Fruit fly (Drosophila melanogaster): ENCODE measurements around the gene kri.

kri gene

dm6 chr3L:5810633-5811341 is at the start of gene kri, which contains the start of gene S6k:
kri (plus strand) TSS chr3L:5810973.
S6k (minus strand) TSS chr3L:5810931.
- TF ChIP-seq Myc (optimal IDR thresholded peaks at IDR 0.05) (no peak), h (optimal IDR thresholded peaks at IDR 0.05) (no peak), Sin3A (optimal IDR thresholded peaks at IDR 0.05) (no peak), ttk (optimal IDR thresholded peaks at IDR 0.05) (no peak), insv (optimal IDR thresholded peaks at IDR 0.05) (no peak), psq (optimal IDR thresholded peaks at IDR 0.05) (no peak)

dm6 chr3L:5764922-5765843 is 45.6 kb upstream of the kri start, which contains the start of gene CG10576:
CG10576 (minus strand) TSS chr3L:5765702.
- TF ChIP-seq Sin3A (optimal IDR thresholded peaks at IDR 0.05) = no peak
- TF ChIP-seq psq (optimal IDR thresholded peaks at IDR 0.05) = no peak
- TF ChIP-seq Myc (optimal IDR thresholded peaks at IDR 0.05) = no peak
- TF ChIP-seq insv (optimal IDR thresholded peaks at IDR 0.05) = no peak
- no peak for TF ChIP-seq h (optimal IDR thresholded peaks at IDR 0.05)
- TF ChIP-seq ttk (optimal IDR thresholded peaks at IDR 0.05) = no peak

- no peak for TF ChIP-seq ttk (optimal IDR thresholded peaks at IDR 0.05)
These were observed 45.0 kb upstream of the kri start, which contains the start of gene Txl for dm6 chr3L:5765844-5766200. Txl (plus strand) TSS chr3L:5765846.

DNA sequence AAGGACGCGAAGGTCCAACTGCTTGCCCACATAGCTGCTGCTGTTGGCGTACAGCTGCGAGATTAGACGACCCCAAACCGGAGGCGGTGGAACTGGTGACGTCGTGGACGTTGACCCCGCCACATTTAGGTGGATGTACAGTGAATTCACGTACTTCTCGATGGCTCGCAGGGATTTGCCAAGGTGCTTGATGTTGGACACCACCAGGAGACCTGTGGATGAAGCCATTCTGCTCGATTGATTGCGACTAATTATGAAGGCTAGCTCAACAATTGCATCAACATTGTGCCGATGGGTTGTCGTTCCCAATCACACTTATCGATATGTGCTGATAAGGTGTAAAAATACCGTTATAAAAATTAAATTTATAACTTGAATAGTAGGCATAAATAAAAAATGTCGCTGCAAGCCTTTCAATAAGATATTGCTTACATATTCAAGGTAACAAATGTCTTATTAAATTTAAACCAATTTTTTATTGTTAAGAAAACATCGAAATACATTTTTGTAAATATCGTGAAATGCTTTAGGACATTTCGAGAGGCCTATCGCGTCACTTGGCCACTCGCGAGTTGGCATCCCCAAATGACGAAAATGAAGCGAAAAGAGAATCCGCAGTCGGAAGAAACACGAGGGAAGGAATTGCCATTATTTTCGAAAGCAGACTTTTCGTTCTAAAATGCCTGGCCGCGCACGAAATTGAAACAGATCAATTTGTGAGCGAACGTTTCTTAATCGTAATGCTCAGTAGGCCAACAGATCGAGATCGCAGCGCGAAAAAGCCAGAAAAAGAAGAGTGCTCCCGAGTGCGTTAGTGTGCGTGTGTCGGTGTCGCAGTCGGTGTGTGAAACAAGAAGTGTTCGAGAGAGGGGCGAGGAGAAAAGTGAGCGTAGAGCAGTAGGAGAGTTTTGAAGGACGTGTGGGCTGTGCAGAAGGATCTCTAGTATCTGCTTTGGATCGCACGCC is 42.0 kb upstream of the kri start, which contains the start of the genes Ppat-Dpck and scny:
Gene Ppat-Dpck (minus strand): TSS at position 263 of the 966 bp plus-strand sequence.
Gene scny (plus strand): TSS at position 471 of the 966 bp plus-strand sequence.
- TF ChIP-seq h (optimal IDR thresholded peaks at IDR 0.05) = no peak
- peak; percentile 65 for TF ChIP-seq psq (optimal IDR thresholded peaks at IDR 0.05)

DNA sequence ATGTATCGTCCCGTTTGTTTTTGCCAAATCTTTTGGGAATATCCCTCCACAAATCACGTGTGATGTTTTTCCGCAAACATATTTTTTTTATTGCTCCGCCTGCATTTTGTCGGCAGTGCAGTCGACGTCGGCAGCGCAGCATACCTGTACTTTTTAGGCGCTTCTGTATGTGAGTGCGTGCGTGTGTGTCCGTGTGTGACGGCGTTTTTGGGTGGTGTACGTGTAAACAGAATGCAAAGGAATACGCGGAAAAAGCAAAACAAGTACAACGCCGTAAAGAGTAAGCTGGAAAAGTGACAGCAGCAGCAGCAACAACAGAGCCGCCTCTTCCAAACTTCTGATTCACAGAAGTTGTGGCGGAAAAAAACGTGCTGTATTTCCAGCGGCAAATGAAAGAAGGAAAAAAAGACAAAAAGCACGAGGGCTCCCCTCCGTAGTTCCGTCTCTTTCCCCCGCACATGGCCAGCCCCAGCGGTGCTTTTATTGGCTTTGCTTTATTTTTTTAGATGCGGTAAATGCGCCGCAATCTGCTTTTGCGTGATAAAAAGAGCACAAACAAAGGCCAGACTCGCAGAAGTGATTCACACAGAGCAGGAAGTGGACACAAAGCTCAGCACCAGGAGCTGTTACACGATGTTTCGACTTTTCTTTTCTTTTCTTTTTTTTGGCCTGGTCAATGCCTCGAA is 40.5 kb upstream of the kri start:
- TF ChIP-seq Sin3A (optimal IDR thresholded peaks at IDR 0.05) (no peak), ttk (optimal IDR thresholded peaks at IDR 0.05) (peak; percentile 24)

DNA sequence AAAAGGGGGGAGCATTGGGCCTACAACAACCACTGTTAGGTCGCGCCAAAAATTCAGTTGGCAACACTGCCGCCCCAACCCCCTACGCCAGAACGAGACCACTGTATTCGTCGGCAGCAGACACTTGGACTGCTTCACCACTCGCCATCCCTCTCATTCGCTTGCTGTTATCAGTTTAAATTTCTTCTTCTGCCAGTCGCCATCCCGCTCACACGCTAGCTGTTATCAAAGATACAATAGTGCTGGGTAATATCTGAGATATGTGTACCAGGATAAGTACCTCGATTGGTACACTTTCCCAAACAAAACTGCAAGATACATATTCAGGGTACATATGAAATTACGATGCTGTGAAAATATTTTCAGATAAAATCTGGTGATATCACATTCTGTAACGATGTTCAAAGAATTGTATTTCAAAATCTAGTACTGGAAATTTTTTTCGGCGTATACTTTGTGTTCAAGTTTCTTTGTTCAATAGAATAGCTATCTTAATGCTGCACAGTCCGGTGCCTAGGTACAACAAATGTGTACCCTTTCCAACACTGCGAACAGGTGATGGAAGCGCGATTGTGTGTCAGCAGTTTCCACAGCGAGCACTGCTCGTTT is 39.9 kb upstream of the kri start:
- TF ChIP-seq psq (optimal IDR thresholded peaks at IDR 0.05) (no peak), h (optimal IDR thresholded peaks at IDR 0.05) (no peak), Myc (optimal IDR thresholded peaks at IDR 0.05) (no peak), Sin3A (optimal IDR thresholded peaks at IDR 0.05) (no peak), ttk (optimal IDR thresholded peaks at IDR 0.05) (no peak), insv (optimal IDR thresholded peaks at IDR 0.05) (no peak)

- TF ChIP-seq Sin3A (optimal IDR thresholded peaks at IDR 0.05) = no peak
- TF ChIP-seq h (optimal IDR thresholded peaks at IDR 0.05) = no peak
- TF ChIP-seq insv (optimal IDR thresholded peaks at IDR 0.05) = no peak
- no peak for TF ChIP-seq psq (optimal IDR thresholded peaks at IDR 0.05)
- TF ChIP-seq ttk (optimal IDR thresholded peaks at IDR 0.05) = no peak
- no peak for TF ChIP-seq Myc (optimal IDR thresholded peaks at IDR 0.05)
These were observed 36.0 kb upstream of the kri start for dm6 chr3L:5774782-5775181.

DNA sequence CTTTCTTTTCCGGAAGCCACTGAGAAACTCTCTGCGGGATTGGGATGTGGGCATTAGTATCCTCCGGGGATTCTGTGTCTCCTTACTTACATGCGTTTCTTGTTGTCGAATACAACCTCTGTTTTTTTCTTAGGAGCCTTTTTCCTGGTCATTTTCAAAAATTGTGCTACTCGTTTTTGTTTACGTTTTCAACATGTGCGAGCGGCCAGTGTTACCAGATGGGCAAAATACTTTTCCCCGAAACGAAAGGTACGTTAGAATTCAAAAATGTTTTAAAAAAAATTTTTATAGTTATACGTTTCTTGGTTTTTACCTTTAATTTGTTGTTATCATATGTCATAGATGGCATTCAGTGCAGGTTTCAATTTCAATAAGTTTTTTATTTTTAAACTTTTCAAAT is 33.7 kb upstream of the kri start, which contains the start of gene vito:
Gene vito (minus strand): TSS at position 220 of the 400 bp plus-strand sequence.
- no peak for TF ChIP-seq Sin3A (optimal IDR thresholded peaks at IDR 0.05)
- no peak for TF ChIP-seq h (optimal IDR thresholded peaks at IDR 0.05)
- TF ChIP-seq insv (optimal IDR thresholded peaks at IDR 0.05) = no peak
- TF ChIP-seq ttk (optimal IDR thresholded peaks at IDR 0.05) = no peak
- TF ChIP-seq psq (optimal IDR thresholded peaks at IDR 0.05) = no peak
- TF ChIP-seq Myc (optimal IDR thresholded peaks at IDR 0.05) = no peak

dm6 chr3L:5779476-5780401 is 31.0 kb upstream of the kri start, which contains the start of the genes Myt1, PGRP-LD and Pmi:
Myt1 (minus strand) TSS chr3L:5779591.
PGRP-LD (plus strand) TSS chr3L:5780051.
Pmi (plus strand) TSS chr3L:5780051.
- TF ChIP-seq Sin3A (optimal IDR thresholded peaks at IDR 0.05) (no peak), Myc (optimal IDR thresholded peaks at IDR 0.05) (no peak), psq (optimal IDR thresholded peaks at IDR 0.05) (no peak), ttk (optimal IDR thresholded peaks at IDR 0.05) (no peak), insv (optimal IDR thresholded peaks at IDR 0.05) (no peak), h (optimal IDR thresholded peaks at IDR 0.05) (no peak)
